Fruit fly (Drosophila melanogaster) whole organism, embryonic: ENCODE results near the gene Chro.
A peak's percentile ranks its signal among the peaks of the same experiment; 100 is the strongest.

ENCODE experiments used
- Aef1 ChIP-seq: fragments of 200-800 bp; sonication (Bioruptor generic); IDR thresholded peaks from 3 replicates; pipeline ENCODE4 v1.3.6; 2022; ENCODE audit warnings: missing biosample characterization, missing genetic modification characterization
- BtbVII ChIP-seq: fragments of 200-800 bp; sonication (Bioruptor generic); optimal IDR thresholded peaks from 3 replicates; lab custom pipeline; 2017; ENCODE audit warnings: missing biosample characterization, mild to moderate bottlenecking, missing genetic modification characterization
- CG10321 ChIP-seq: fragments of 200-800 bp; sonication (Bioruptor generic); IDR thresholded peaks from 2 replicates; pipeline ENCODE4 v1.3.6; 2022; ENCODE audit warnings: missing biosample characterization, missing genetic modification characterization
- CG10543 ChIP-seq: fragments of 200-800 bp; sonication (Bioruptor generic); optimal IDR thresholded peaks from 3 replicates; lab custom pipeline; 2017; ENCODE audit warnings: missing biosample characterization, mild to moderate bottlenecking, missing genetic modification characterization, moderate library complexity
- CG10654 ChIP-seq: fragments of 200-800 bp; sonication (Bioruptor generic); optimal IDR thresholded peaks from 2 replicates; lab custom pipeline; 2016; ENCODE audit warnings: missing biosample characterization, missing genetic modification characterization
- CG11456 ChIP-seq: fragments of 200-800 bp; sonication (Bioruptor generic); IDR thresholded peaks from 3 replicates; pipeline ENCODE4 v1.3.6; 2022; ENCODE audit warnings: missing biosample characterization, missing genetic modification characterization
- CG15601 ChIP-seq: fragments of 200-800 bp; sonication (Bioruptor generic); optimal IDR thresholded peaks from 3 replicates; lab custom pipeline; 2019; ENCODE audit warnings: missing biosample characterization, mild to moderate bottlenecking, missing genetic modification characterization, moderate library complexity
- CG16863 ChIP-seq: fragments of 200-800 bp; sonication (Bioruptor generic); optimal IDR thresholded peaks from 3 replicates; lab custom pipeline; 2016; ENCODE audit warnings: missing biosample characterization, missing genetic modification characterization
- CG17385 ChIP-seq: fragments of 200-800 bp; sonication (Bioruptor generic); optimal IDR thresholded peaks from 3 replicates; lab custom pipeline; 2018; ENCODE audit warnings: missing biosample characterization, mild to moderate bottlenecking, missing genetic modification characterization
- CG32767 ChIP-seq: fragments of 200-800 bp; sonication (Bioruptor generic); IDR thresholded peaks from 2 replicates; pipeline ENCODE4 v1.3.6; 2022; ENCODE audit warnings: missing biosample characterization, missing genetic modification characterization
- CG4854 ChIP-seq: fragments of 200-800 bp; sonication (Bioruptor generic); optimal IDR thresholded peaks from 2 replicates; lab custom pipeline; 2016; ENCODE audit warnings: missing biosample characterization, missing genetic modification characterization, inconsistent platforms
- CG6254 ChIP-seq: fragments of 200-800 bp; sonication (Bioruptor generic); optimal IDR thresholded peaks from 3 replicates; lab custom pipeline; 2017; ENCODE audit warnings: mild to moderate bottlenecking, missing biosample characterization, missing genetic modification reagents, missing genetic modification characterization
- CG8388 ChIP-seq: fragments of 200-800 bp; sonication (Bioruptor generic); optimal IDR thresholded peaks from 2 replicates; lab custom pipeline; 2019; ENCODE audit warnings: missing biosample characterization, mild to moderate bottlenecking, missing genetic modification characterization, moderate library complexity
- CG9932 ChIP-seq: fragments of 200-800 bp; sonication (Bioruptor generic); IDR thresholded peaks from 2 replicates; pipeline ENCODE4 v1.3.6; 2022; ENCODE audit warnings: missing biosample characterization, missing genetic modification characterization
- Deaf1 ChIP-seq: fragments of 200-800 bp; optimal IDR thresholded peaks from 3 replicates; lab custom pipeline; 2019; ENCODE audit warnings: missing biosample characterization, mild to moderate bottlenecking, missing genetic modification characterization, moderate library complexity
- Drgx ChIP-seq: fragments of 200-800 bp; sonication (Bioruptor generic); IDR thresholded peaks from 2 replicates; pipeline ENCODE4 v1.3.6; 2022; ENCODE audit warnings: missing biosample characterization, missing genetic modification characterization
- HLH3B ChIP-seq: fragments of 200-800 bp; sonication (Bioruptor generic); IDR thresholded peaks from 2 replicates; pipeline ENCODE4 v1.3.6; 2022; ENCODE audit warnings: missing biosample characterization, missing genetic modification characterization
- Hand ChIP-seq: fragments of 200-800 bp; sonication (Bioruptor generic); optimal IDR thresholded peaks from 2 replicates; lab custom pipeline; 2017; ENCODE audit warnings: mild to moderate bottlenecking, missing biosample characterization, missing genetic modification reagents, missing genetic modification characterization
- Hr51 ChIP-seq, 2 experiments: fragments of 200-800 bp; sonication (Bioruptor generic); optimal IDR thresholded peaks; 2 replicates in 1 of 2; 3 replicates in 1 of 2; lab custom pipeline; 2016 to 2018; ENCODE audit warnings: missing biosample characterization in 2 of 2, missing genetic modification characterization in 2 of 2, mild to moderate bottlenecking in 1 of 2, moderate library complexity in 1 of 2
- Hr78 ChIP-seq, 2 experiments: fragments of 200-800 bp in 1 of 2; fragments of >200 bp in 1 of 2; sonication (Bioruptor generic) in 1 of 2; optimal IDR thresholded peaks; 2 replicates each; lab custom pipeline; 2017 to 2019; ENCODE audit warnings: missing biosample characterization in 2 of 2, missing genetic modification characterization in 2 of 2, mild to moderate bottlenecking in 1 of 2, moderate library complexity in 1 of 2
- Lim3 ChIP-seq: fragments of 200-800 bp; sonication (Bioruptor generic); IDR thresholded peaks from 2 replicates; pipeline ENCODE4 v1.3.6; 2022; ENCODE audit warnings: missing biosample characterization, missing genetic modification characterization
- Med ChIP-seq: fragments of 200-800 bp; sonication (Bioruptor generic); peaks from one replicate; lab custom pipeline; 2016; ENCODE audit warnings: missing biosample characterization, missing genetic modification characterization, mild to moderate bottlenecking, inconsistent platforms, moderate library complexity
- NC2β ChIP-seq: fragments of 200-800 bp; sonication (Bioruptor generic); optimal IDR thresholded peaks from 2 replicates; lab custom pipeline; 2016; ENCODE audit warnings: missing biosample characterization, missing genetic modification characterization
- Oaz ChIP-seq: fragments of 200-800 bp; sonication (Bioruptor generic); IDR thresholded peaks from 2 replicates; pipeline ENCODE4 v1.3.6; 2022; ENCODE audit warnings: missing biosample characterization, missing genetic modification characterization
- PHDP ChIP-seq: fragments of 200-800 bp; sonication (Bioruptor generic); optimal IDR thresholded peaks from 3 replicates; lab custom pipeline; 2018; ENCODE audit warnings: missing biosample characterization, mild to moderate bottlenecking, missing genetic modification characterization, moderate library complexity
- Sry-β ChIP-seq: fragments of 200-800 bp; sonication (Bioruptor generic); optimal IDR thresholded peaks from 2 replicates; lab custom pipeline; 2018; ENCODE audit warnings: missing biosample characterization, mild to moderate bottlenecking, missing genetic modification characterization, moderate library complexity
- bcd ChIP-seq: fragments of 200-800 bp; sonication (Bioruptor generic); optimal IDR thresholded peaks from 2 replicates; lab custom pipeline; 2017; ENCODE audit warnings: missing biosample characterization, mild to moderate bottlenecking, missing genetic modification characterization
- cg ChIP-seq: fragments of 200-800 bp; sonication (Bioruptor generic); optimal IDR thresholded peaks from 3 replicates; lab custom pipeline; 2019; ENCODE audit warnings: missing biosample characterization, mild to moderate bottlenecking, missing genetic modification characterization, moderate library complexity
- disco-r ChIP-seq: fragments of 200-800 bp; sonication (Bioruptor generic); optimal IDR thresholded peaks from 2 replicates; lab custom pipeline; 2016; ENCODE audit warnings: missing biosample characterization, missing genetic modification characterization
- dm ChIP-seq: fragments of 200-800 bp; sonication (Bioruptor generic); optimal IDR thresholded peaks from 3 replicates; lab custom pipeline; 2016; ENCODE audit warnings: missing biosample characterization, missing genetic modification characterization
- ems ChIP-seq: fragments of 200-800 bp; sonication (Bioruptor generic); optimal IDR thresholded peaks from 3 replicates; lab custom pipeline; 2016; ENCODE audit warnings: missing biosample characterization, missing genetic modification characterization
- fd102C ChIP-seq: fragments of 200-800 bp; sonication (Bioruptor generic); optimal IDR thresholded peaks from 2 replicates; lab custom pipeline; 2018; ENCODE audit warnings: missing biosample characterization, mild to moderate bottlenecking, missing genetic modification characterization, moderate library complexity
- gce ChIP-seq: fragments of 200-800 bp; sonication (Bioruptor generic); IDR thresholded peaks from 3 replicates; pipeline ENCODE4 v1.3.6; 2022; ENCODE audit warnings: missing biosample characterization, missing genetic modification characterization
- ken ChIP-seq: fragments of 200-800 bp; sonication (Bioruptor generic); IDR thresholded peaks from 3 replicates; pipeline ENCODE4 v1.3.6; 2022; ENCODE audit warnings: missing biosample characterization, missing genetic modification characterization
- mirr ChIP-seq: fragments of 200-800 bp; sonication (Bioruptor generic); optimal IDR thresholded peaks from 3 replicates; lab custom pipeline; 2018; ENCODE audit warnings: missing biosample characterization, mild to moderate bottlenecking, missing genetic modification characterization
- nau ChIP-seq: fragments of 200-800 bp; sonication (Bioruptor generic); optimal IDR thresholded peaks from 3 replicates; lab custom pipeline; 2017; ENCODE audit warnings: missing biosample characterization, mild to moderate bottlenecking, missing genetic modification characterization, missing genetic modification reagents
- nerfin-1 ChIP-seq: fragments of 200-800 bp; sonication (Bioruptor generic); optimal IDR thresholded peaks from 3 replicates; lab custom pipeline; 2019; ENCODE audit warnings: missing biosample characterization, mild to moderate bottlenecking, missing genetic modification characterization, moderate library complexity
- onecut ChIP-seq: fragments of 200-800 bp; sonication (Bioruptor generic); IDR thresholded peaks from 2 replicates; pipeline ENCODE4 v1.3.6; 2022; ENCODE audit warnings: missing biosample characterization, missing genetic modification characterization
- org-1 ChIP-seq: fragments of 200-800 bp; sonication (Bioruptor generic); optimal IDR thresholded peaks from 2 replicates; lab custom pipeline; 2017; ENCODE audit warnings: missing biosample characterization, missing genetic modification characterization
- pb ChIP-seq: fragments of 200-800 bp; sonication (Bioruptor generic); optimal IDR thresholded peaks from 3 replicates; lab custom pipeline; 2016; ENCODE audit warnings: missing biosample characterization, missing genetic modification characterization
- pnt ChIP-seq: fragments of 200-800 bp; sonication (Bioruptor generic); optimal IDR thresholded peaks from 3 replicates; lab custom pipeline; 2016; ENCODE audit warnings: missing biosample characterization, missing genetic modification characterization
- psq ChIP-seq: fragments of 200-800 bp; sonication (Bioruptor generic); optimal IDR thresholded peaks from 2 replicates; lab custom pipeline; 2017; ENCODE audit warnings: missing biosample characterization, missing genetic modification characterization
- sna ChIP-seq: fragments of 200-800 bp; sonication (Bioruptor generic); IDR thresholded peaks from 2 replicates; pipeline ENCODE4 v1.3.6; 2022; ENCODE audit warnings: missing biosample characterization, missing genetic modification characterization; ENCODE audit not compliant: partially characterized antibody
- ssp ChIP-seq: fragments of 200-800 bp; sonication (Bioruptor generic); IDR thresholded peaks from 2 replicates; pipeline ENCODE4 v1.3.6; 2022; ENCODE audit warnings: missing biosample characterization, missing genetic modification characterization
- sug ChIP-seq: fragments of 200-800 bp; optimal IDR thresholded peaks from 2 replicates; lab custom pipeline; 2019; ENCODE audit warnings: missing biosample characterization, mild to moderate bottlenecking, missing genetic modification characterization, moderate library complexity
- tgo ChIP-seq: fragments of 200-800 bp; sonication (Bioruptor generic); IDR thresholded peaks from 3 replicates; pipeline ENCODE4 v1.3.6; 2022; ENCODE audit warnings: missing biosample characterization, missing genetic modification characterization
- tup ChIP-seq: fragments of 200-800 bp; sonication (Bioruptor generic); optimal IDR thresholded peaks from 2 replicates; lab custom pipeline; 2016; ENCODE audit warnings: missing biosample characterization, mild to moderate bottlenecking, missing genetic modification characterization, moderate library complexity
- twi ChIP-seq: fragments of 200-800 bp; optimal IDR thresholded peaks from 2 replicates; lab custom pipeline; 2019; ENCODE audit warnings: missing biosample characterization, mild to moderate bottlenecking, missing genetic modification characterization, moderate library complexity

Chro gene

DNA sequence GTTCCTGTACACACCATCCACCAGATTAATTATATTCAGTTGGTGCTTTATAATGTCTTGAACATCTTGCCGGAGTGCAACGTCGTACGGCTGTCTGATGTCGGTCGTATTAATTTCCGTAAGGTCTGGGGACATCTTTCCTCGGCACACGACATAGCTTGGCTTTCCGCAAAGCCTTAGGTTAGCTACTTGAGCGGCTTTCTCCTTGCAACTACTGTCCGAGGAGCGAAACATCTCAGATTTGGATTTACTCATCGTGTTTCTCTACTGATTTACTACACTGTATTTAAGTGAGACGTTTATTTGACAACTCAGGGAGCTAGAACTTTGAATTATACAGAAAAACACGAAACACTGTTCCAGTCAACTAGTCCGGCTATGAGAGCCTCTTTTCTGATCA is 42.0 kb downstream of the Chro start, which contains the start of the genes CG11226 and CG45428:
CG11226 (plus strand) TSS at position 301 of the 400 bp plus-strand sequence.
CG45428 (minus strand) TSS at position 303 of the 400 bp plus-strand sequence.
- TF ChIP-seq Oaz (GFP tag; lab: Robert Waterston, UW) = no peak
- no peak for TF ChIP-seq onecut
- no peak for TF ChIP-seq NC2β (GFP tag; lab: Kevin White, UChicago)
- no peak for TF ChIP-seq ssp
- TF ChIP-seq Hr51 (GFP tag; optimal IDR thresholded peaks at IDR 0.05; lab: Kevin White, UChicago) = no peak
- no peak for TF ChIP-seq twi (tag; lab: Kevin White, UChicago)
- TF ChIP-seq tup (GFP tag; lab: Kevin White, UChicago) = no peak
- TF ChIP-seq org-1 (GFP tag; lab: Kevin White, UChicago) = no peak
- TF ChIP-seq Aef1 (GFP tag; lab: Robert Waterston, UW) = no peak
- TF ChIP-seq CG15601 = no peak
- no peak for TF ChIP-seq CG10654 (GFP tag; lab: Kevin White, UChicago)
- TF ChIP-seq sug (tag; lab: Kevin White, UChicago) = no peak
- no peak for TF ChIP-seq fd102C
- TF ChIP-seq HLH3B = no peak
- TF ChIP-seq CG8388 = no peak
- TF ChIP-seq gce = no peak
- no peak for TF ChIP-seq mirr (GFP tag; lab: Kevin White, UChicago)
- no peak for TF ChIP-seq pnt (GFP tag; lab: Kevin White, UChicago)
- no peak for TF ChIP-seq Sry-β (GFP tag; lab: Kevin White, UChicago)

- TF ChIP-seq CG9932 (GFP tag; lab: Robert Waterston, UW) (peak; percentile 5; the same call in 1 of the 2 replicates), CG16863 (no peak), bcd (GFP tag; lab: Kevin White, UChicago) (peak; percentile 11), Aef1 (GFP tag; lab: Robert Waterston, UW) (peak; percentile 52; the same call in 1 of the 3 replicates), nerfin-1 (tag; lab: Kevin White, UChicago) (peak; percentile 36), Hr78 (GFP tag; optimal IDR thresholded peaks at IDR 0.05; lab: Kevin White, UChicago) (no peak), Med (GFP tag; lab: Kevin White, UChicago) (peak; percentile 77), Deaf1 (peak; percentile 91), BtbVII (GFP tag; lab: Kevin White, UChicago) (peak; percentile 25), disco-r (peak; percentile 22), CG32767 (GFP tag; lab: Robert Waterston, UW) (peak; percentile 59; the same call in 1 of the 2 replicates), CG17385 (peak; percentile 6), Lim3 (GFP tag; lab: Robert Waterston, UW) (no peak), CG11456 (0 out of 3 replicates have a peak, but pooled peaks have one; percentile 14), cg (GFP tag; lab: Kevin White, UChicago) (peak; percentile 88), CG4854 (GFP tag; lab: Kevin White, UChicago) (no peak), PHDP (peak; percentile 28), Hr51 (GFP tag; optimal IDR thresholded peaks at IDR 0.05; lab: Kevin White, UChicago) (peak in 1 of 2 experiments; percentile 72), psq (GFP tag; lab: Kevin White, UChicago) (peak; percentile 9), ems (GFP tag; lab: Kevin White, UChicago) (no peak), sug (tag; lab: Kevin White, UChicago) (peak; percentile 78), dm (GFP tag; lab: Kevin White, UChicago) (no peak), CG6254 (peak; percentile 19), Drgx (GFP tag; lab: Robert Waterston, UW) (peak; percentile 62), tgo (GFP tag; lab: Robert Waterston, UW) (no peak), CG10321 (GFP tag; lab: Robert Waterston, UW) (no peak), nau (GFP tag; lab: Kevin White, UChicago) (peak; percentile 25), ken (GFP tag; lab: Robert Waterston, UW) (peak; percentile 20; the same call in 1 of the 3 replicates), pb (GFP tag; lab: Kevin White, UChicago) (no peak), Hand (GFP tag; lab: Kevin White, UChicago) (peak; percentile 65), sna (peak; percentile 65), CG10543 (GFP tag; lab: Kevin White, UChicago) (peak; percentile 79)
Observed at dm6 chr3L:22835144-22835964, 43.4 kb downstream of the Chro start, which contains the start of gene jim. Gene jim, minus strand, starts transcription at chr3L:22835194.
